Worm (Caenorhabditis elegans) whole organism, mixed stage, embryonic: ENCODE measurements around the gene Y51A2B.8.

Experiments used
- blmp-1 ChIP-seq: fragments of 150-350 bp; optimal IDR thresholded peaks from 2 replicates; lab custom pipeline; 2014; ENCODE audit warnings: missing biosample characterization, missing genetic modification characterization
- flh-1 ChIP-seq: fragments of 200-800 bp; sonication (Bioruptor generic); optimal IDR thresholded peaks from 2 replicates; lab custom pipeline; 2018; ENCODE audit warnings: mild to moderate bottlenecking, missing genetic modification characterization, moderate library complexity, missing compliant biosample characterization
- ham-2 ChIP-seq: fragments of 200-800 bp; sonication (Bioruptor generic); optimal IDR thresholded peaks from 2 replicates; lab custom pipeline; 2018; ENCODE audit warnings: mild to moderate bottlenecking, missing genetic modification characterization, missing compliant biosample characterization
- hlh-1 ChIP-seq: fragments of 150-350 bp; optimal IDR thresholded peaks from 2 replicates; lab custom pipeline; 2014; ENCODE audit warnings: missing biosample characterization, missing genetic modification reagents, missing genetic modification characterization
- mab-5 ChIP-seq: fragments of 150-350 bp; optimal IDR thresholded peaks from 2 replicates; lab custom pipeline; 2014; ENCODE audit warnings: missing biosample characterization, missing genetic modification characterization
- mep-1 ChIP-seq: fragments of 150-350 bp; optimal IDR thresholded peaks from 2 replicates; lab custom pipeline; 2017; ENCODE audit warnings: missing biosample characterization, missing genetic modification reagents, missing genetic modification characterization, inconsistent platforms
- mls-2 ChIP-seq: sonication (generic microtip); optimal IDR thresholded peaks from 2 replicates; lab custom pipeline; 2016; ENCODE audit warnings: mild to moderate bottlenecking, missing genetic modification characterization, moderate library complexity, missing compliant biosample characterization
- nhr-12 ChIP-seq: fragments of 150-350 bp; optimal IDR thresholded peaks from 2 replicates; lab custom pipeline; 2014; ENCODE audit warnings: missing biosample characterization, missing genetic modification characterization
- nhr-2 ChIP-seq: fragments of 150-350 bp; optimal IDR thresholded peaks from 2 replicates; lab custom pipeline; 2014; ENCODE audit warnings: missing biosample characterization, missing genetic modification characterization
- nhr-237 ChIP-seq: fragments of 150-350 bp; optimal IDR thresholded peaks from 2 replicates; lab custom pipeline; 2014; ENCODE audit warnings: missing biosample characterization, missing genetic modification characterization
- nhr-28 ChIP-seq: fragments of 150-350 bp; optimal IDR thresholded peaks from 2 replicates; lab custom pipeline; 2014; ENCODE audit warnings: missing biosample characterization, missing genetic modification characterization
- nhr-76 ChIP-seq: sonication (generic microtip); optimal IDR thresholded peaks from 2 replicates; lab custom pipeline; 2017; ENCODE audit warnings: missing biosample characterization, missing genetic modification characterization
- sem-2 ChIP-seq: fragments of 200-800 bp; sonication (Bioruptor generic); optimal IDR thresholded peaks from 2 replicates; lab custom pipeline; 2018; ENCODE audit warnings: mild to moderate bottlenecking, missing genetic modification characterization, missing compliant biosample characterization
- snpc-4 ChIP-seq: fragments of 150-350 bp; optimal IDR thresholded peaks from 2 replicates; lab custom pipeline; 2014; ENCODE audit warnings: missing biosample characterization, missing genetic modification characterization
- tbx-8 ChIP-seq: fragments of 200-800 bp; sonication (Bioruptor generic); optimal IDR thresholded peaks from 2 replicates; lab custom pipeline; 2018; ENCODE audit warnings: mild to moderate bottlenecking, missing genetic modification characterization, moderate library complexity, missing compliant biosample characterization
- unc-120 ChIP-seq: sonication (generic microtip); optimal IDR thresholded peaks from 2 replicates; lab custom pipeline; 2017; ENCODE audit warnings: missing genetic modification characterization, missing compliant biosample characterization; ENCODE audit not compliant: poor library complexity, severe bottlenecking
- unc-39 ChIP-seq: fragments of 150-350 bp; optimal IDR thresholded peaks from 2 replicates; lab custom pipeline; 2014; ENCODE audit warnings: missing biosample characterization, missing genetic modification characterization
- unc-62 ChIP-seq: fragments of 150-350 bp; optimal IDR thresholded peaks from 2 replicates; lab custom pipeline; 2014; ENCODE audit warnings: missing biosample characterization, missing genetic modification reagents, missing genetic modification characterization
- zip-8 ChIP-seq: fragments of 150-350 bp; optimal IDR thresholded peaks from 2 replicates; lab custom pipeline; 2014; ENCODE audit warnings: missing biosample characterization, missing genetic modification characterization
- ztf-11 ChIP-seq: fragments of 150-350 bp; optimal IDR thresholded peaks from 2 replicates; lab custom pipeline; 2014; ENCODE audit warnings: missing biosample characterization, missing genetic modification characterization

The Y51A2B.8 gene

ce11 chrV:18424471-18424870 is 45.6 kb downstream of the Y51A2B.8 start, which contains the start of gene ZK262.4:
Gene ZK262.4, minus strand, starts transcription at chrV:18424571.
- TF ChIP-seq nhr-76 (tag; lab: Kevin White, UChicago) (no peak), ham-2 (GFP tag; lab: Kevin White, UChicago) (no peak), hlh-1 (tag; lab: Kevin White, UChicago) (no peak), nhr-28 (tag; lab: Kevin White, UChicago) (no peak), tbx-8 (GFP tag; lab: Kevin White, UChicago) (no peak), nhr-12 (tag; lab: Kevin White, UChicago) (no peak), mep-1 (tag; lab: Kevin White, UChicago) (no peak), mab-5 (no peak), unc-62 (GFP tag; lab: Kevin White, UChicago) (no peak)

- TF ChIP-seq nhr-76 (tag; lab: Kevin White, UChicago) (no peak), snpc-4 (tag; lab: Kevin White, UChicago) (no peak), sem-2 (no peak), hlh-1 (tag; lab: Kevin White, UChicago) (no peak), mls-2 (tag; lab: Kevin White, UChicago) (no peak), nhr-12 (tag; lab: Kevin White, UChicago) (no peak), zip-8 (tag; lab: Kevin White, UChicago) (no peak), ztf-11 (no peak), blmp-1 (tag; lab: Kevin White, UChicago) (no peak), mab-5 (no peak), nhr-237 (tag; lab: Kevin White, UChicago) (no peak), unc-120 (no peak), nhr-2 (tag; lab: Kevin White, UChicago) (no peak), tbx-8 (GFP tag; lab: Kevin White, UChicago) (no peak), unc-62 (GFP tag; lab: Kevin White, UChicago) (no peak), flh-1 (no peak)
Measured at ce11 chrV:18425544-18425943, 46.6 kb downstream of the Y51A2B.8 start, which contains the start of gene ZK262.19. Gene ZK262.19, minus strand, starts transcription at chrV:18425644.

ce11 chrV:18426280-18426679 is 47.4 kb downstream of the Y51A2B.8 start, which contains the start of gene srw-83:
Gene srw-83, plus strand, starts transcription at chrV:18426580.
- TF ChIP-seq unc-120 (no peak), flh-1 (no peak), unc-39 (tag; lab: Kevin White, UChicago) (no peak)
